Fruit fly (Drosophila melanogaster) S2 (cell line): ENCODE data around the gene Kif19A.

ENCODE experiments used
- CG8478 ChIP-seq: fragments of >200 bp; optimal IDR thresholded peaks from 2 replicates; lab custom pipeline; 2018
- CTCF ChIP-seq, 2 experiments: fragments of >200 bp; optimal IDR thresholded peaks; 2 replicates each; lab custom pipeline; 2018

DNA sequence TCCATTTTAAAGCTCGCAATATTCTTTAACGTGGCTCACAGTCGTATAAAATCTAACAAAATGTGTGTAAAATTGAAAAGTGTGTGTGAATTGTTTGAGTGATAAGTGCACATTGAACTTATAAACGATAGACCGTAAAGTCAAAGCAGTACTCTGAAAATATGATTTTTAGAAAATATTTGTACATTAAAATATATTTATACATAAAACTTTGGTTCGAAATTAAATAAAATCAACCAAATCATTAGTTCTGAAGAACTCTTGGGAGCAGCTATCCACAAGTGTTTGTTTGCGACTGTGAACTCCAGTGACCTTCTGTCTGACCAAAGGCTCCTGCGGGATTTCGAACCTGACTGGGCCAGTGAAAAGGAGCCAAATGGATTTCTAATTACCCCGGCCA is 41.9 kb upstream of the Kif19A start, which contains the start of gene CG31327:
- no peak for TF ChIP-seq CTCF (optimal IDR thresholded peaks at IDR 0.05; lab: Kevin White, UChicago)
- TF ChIP-seq CG8478 (lab: Kevin White, UChicago): no peak
